Worm (Caenorhabditis elegans) whole organism, late embryonic: ENCODE data around the gene sdpn-1.

Experiments
- C08G9.2 ChIP-seq: sonication (generic microtip); optimal IDR thresholded peaks from 2 replicates; lab custom pipeline; 2016; ENCODE audit warnings: mild to moderate bottlenecking, missing genetic modification characterization, moderate library complexity, missing compliant biosample characterization
- C38D4.7 ChIP-seq: fragments of 200-800 bp; sonication (Bioruptor generic); optimal IDR thresholded peaks from 2 replicates; lab custom pipeline; 2018; ENCODE audit warnings: mild to moderate bottlenecking, missing genetic modification characterization, moderate library complexity, missing compliant biosample characterization
- F13H6.1 ChIP-seq: sonication (generic microtip); optimal IDR thresholded peaks from 2 replicates; lab custom pipeline; 2016; ENCODE audit warnings: missing genetic modification characterization, missing compliant biosample characterization
- ama-1 ChIP-seq: fragments of 150-350 bp; optimal IDR thresholded peaks from 2 replicates; lab custom pipeline; 2014
- ceh-18 ChIP-seq: sonication (generic microtip); optimal IDR thresholded peaks from 2 replicates; lab custom pipeline; 2016; ENCODE audit warnings: missing genetic modification characterization, missing compliant biosample characterization
- ceh-19 ChIP-seq: fragments of 200-800 bp; sonication (Bioruptor generic); optimal IDR thresholded peaks from 2 replicates; lab custom pipeline; 2018; ENCODE audit warnings: mild to moderate bottlenecking, missing genetic modification characterization, missing compliant biosample characterization
- ceh-2 ChIP-seq: sonication (generic microtip); optimal IDR thresholded peaks from 2 replicates; lab custom pipeline; 2016; ENCODE audit warnings: missing genotype, missing genetic modification characterization, missing compliant biosample characterization
- ceh-22 ChIP-seq: sonication (generic microtip); optimal IDR thresholded peaks from 2 replicates; lab custom pipeline; 2017; ENCODE audit warnings: missing biosample characterization, missing genetic modification characterization
- ceh-24 ChIP-seq: sonication (generic microtip); optimal IDR thresholded peaks from 2 replicates; lab custom pipeline; 2016; ENCODE audit warnings: mild to moderate bottlenecking, missing genetic modification characterization, missing compliant biosample characterization
- ceh-30 ChIP-seq: fragments of 150-350 bp; optimal IDR thresholded peaks from 2 replicates; lab custom pipeline; 2014; ENCODE audit warnings: missing biosample characterization, missing genetic modification characterization
- ceh-31 ChIP-seq: sonication (generic microtip); optimal IDR thresholded peaks from 2 replicates; lab custom pipeline; 2016; ENCODE audit warnings: missing genetic modification characterization, missing compliant biosample characterization
- ceh-34 ChIP-seq: sonication (generic microtip); optimal IDR thresholded peaks from 2 replicates; lab custom pipeline; 2016; ENCODE audit warnings: mild to moderate bottlenecking, missing genetic modification characterization, missing compliant biosample characterization
- ceh-45 ChIP-seq: fragments of 200-800 bp; sonication (Bioruptor generic); IDR thresholded peaks from 2 replicates; pipeline ENCODE4 v1.3.6; 2022; ENCODE audit warnings: missing genetic modification reagents, missing genetic modification characterization, missing compliant biosample characterization
- ceh-6 ChIP-seq: fragments of 200-800 bp; sonication (Bioruptor generic); optimal IDR thresholded peaks from 2 replicates; lab custom pipeline; 2018; ENCODE audit warnings: mild to moderate bottlenecking, missing genetic modification characterization, missing compliant biosample characterization
- che-1 ChIP-seq: sonication (generic microtip); optimal IDR thresholded peaks from 2 replicates; lab custom pipeline; 2016; ENCODE audit warnings: mild to moderate bottlenecking, missing genetic modification characterization, missing compliant biosample characterization
- dmd-4 ChIP-seq: sonication (generic microtip); optimal IDR thresholded peaks from 2 replicates; lab custom pipeline; 2016; ENCODE audit warnings: borderline replicate concordance, missing genetic modification characterization, missing compliant biosample characterization
- dve-1 ChIP-seq: sonication (generic microtip); optimal IDR thresholded peaks from 2 replicates; lab custom pipeline; 2017; ENCODE audit warnings: antibody characterized with exemption, mild to moderate bottlenecking, missing genetic modification characterization, missing compliant biosample characterization
- elt-2 ChIP-seq: sonication (generic microtip); optimal IDR thresholded peaks from 2 replicates; lab custom pipeline; 2016; ENCODE audit warnings: missing genetic modification reagents, missing genetic modification characterization, missing compliant biosample characterization
- eyg-1 ChIP-seq: sonication (generic microtip); optimal IDR thresholded peaks from 2 replicates; lab custom pipeline; 2016; ENCODE audit warnings: missing genotype, missing genetic modification characterization, missing compliant biosample characterization
- fkh-6 ChIP-seq: sonication (generic microtip); optimal IDR thresholded peaks from 2 replicates; lab custom pipeline; 2016; ENCODE audit warnings: missing genetic modification characterization, missing compliant biosample characterization
- gmeb-2 ChIP-seq: sonication (generic microtip); optimal IDR thresholded peaks from 2 replicates; lab custom pipeline; 2016; ENCODE audit warnings: missing genetic modification characterization, inconsistent platforms, missing compliant biosample characterization
- hlh-30 ChIP-seq: sonication (generic microtip); optimal IDR thresholded peaks from 2 replicates; lab custom pipeline; 2017; ENCODE audit warnings: antibody characterized with exemption, missing genetic modification characterization, missing compliant biosample characterization; ENCODE audit not compliant: insufficient read depth
- hlh-8 ChIP-seq: sonication (generic microtip); optimal IDR thresholded peaks from 2 replicates; lab custom pipeline; 2016; ENCODE audit warnings: missing genotype, missing genetic modification characterization, missing compliant biosample characterization
- lim-6 ChIP-seq: sonication (generic microtip); optimal IDR thresholded peaks from 2 replicates; lab custom pipeline; 2016; ENCODE audit warnings: missing genetic modification characterization, missing compliant biosample characterization
- nfya-1 ChIP-seq: sonication (generic microtip); optimal IDR thresholded peaks from 2 replicates; lab custom pipeline; 2017; ENCODE audit warnings: missing genetic modification characterization, mild to moderate bottlenecking, missing compliant biosample characterization, antibody characterized with exemption, moderate library complexity
- nhr-11 ChIP-seq: fragments of 150-350 bp; optimal IDR thresholded peaks from 2 replicates; lab custom pipeline; 2014; ENCODE audit warnings: missing biosample characterization, missing genetic modification characterization
- npax-4 ChIP-seq: sonication (generic microtip); optimal IDR thresholded peaks from 2 replicates; lab custom pipeline; 2016; ENCODE audit warnings: missing genetic modification characterization, missing compliant biosample characterization
- pat-9 ChIP-seq: fragments of 200-800 bp; sonication (Bioruptor generic); optimal IDR thresholded peaks from 2 replicates; lab custom pipeline; 2018; ENCODE audit warnings: mild to moderate bottlenecking, missing genetic modification characterization, moderate library complexity, missing compliant biosample characterization
- pha-2 ChIP-seq: sonication (generic microtip); optimal IDR thresholded peaks from 2 replicates; lab custom pipeline; 2017; ENCODE audit warnings: mild to moderate bottlenecking, missing genetic modification characterization, missing compliant biosample characterization
- pha-4 ChIP-seq: fragments of 150-350 bp; optimal IDR thresholded peaks from 2 replicates; lab custom pipeline; 2018; ENCODE audit warnings: missing biosample characterization, missing genetic modification reagents, missing genetic modification characterization
- ref-2 ChIP-seq: sonication (generic microtip); optimal IDR thresholded peaks from 2 replicates; lab custom pipeline; 2016; ENCODE audit warnings: missing genetic modification characterization, missing compliant biosample characterization
- sdc-2 ChIP-seq: sonication (generic microtip); optimal IDR thresholded peaks from 2 replicates; lab custom pipeline; 2016; ENCODE audit warnings: missing genotype, missing genetic modification characterization, missing compliant biosample characterization
- sox-2 ChIP-seq: fragments of 200-800 bp; sonication (Bioruptor generic); IDR thresholded peaks from 2 replicates; pipeline ENCODE4 v1.3.6; 2022; ENCODE audit warnings: missing genetic modification reagents, missing genetic modification characterization, missing compliant biosample characterization
- sox-4 ChIP-seq: sonication (generic microtip); optimal IDR thresholded peaks from 2 replicates; lab custom pipeline; 2017; ENCODE audit warnings: mild to moderate bottlenecking, missing genetic modification characterization, inconsistent platforms, missing compliant biosample characterization
- syd-9 ChIP-seq: sonication (generic microtip); optimal IDR thresholded peaks from 2 replicates; lab custom pipeline; 2016; ENCODE audit warnings: mild to moderate bottlenecking, missing genetic modification characterization, moderate library complexity, missing compliant biosample characterization
- tbx-2 ChIP-seq: sonication (generic microtip); optimal IDR thresholded peaks from 2 replicates; lab custom pipeline; 2016; ENCODE audit warnings: missing genetic modification characterization, missing compliant biosample characterization
- tbx-7 ChIP-seq: sonication (generic microtip); optimal IDR thresholded peaks from 2 replicates; lab custom pipeline; 2016; ENCODE audit warnings: missing genotype, missing genetic modification characterization, missing compliant biosample characterization
- unc-42 ChIP-seq: sonication (generic microtip); optimal IDR thresholded peaks from 2 replicates; lab custom pipeline; 2016; ENCODE audit warnings: missing genotype, missing genetic modification characterization, missing compliant biosample characterization

sdpn-1 gene

ce11 chrX:7990282-7990681, 7.7 kb downstream of the sdpn-1 start:
- no peak for TF ChIP-seq unc-42
- TF ChIP-seq sox-4 (tag; lab: Kevin White, UChicago), result no peak
- TF ChIP-seq, all 69 proteins: peak for 0

- TF ChIP-seq sox-2 (GFP tag; lab: Robert Waterston, UW) (no peak), dve-1 (tag; lab: Kevin White, UChicago) (no peak), pha-4 (tag; lab: Kevin White, UChicago) (no peak), dmd-4 (no peak), lim-6 (tag; lab: Kevin White, UChicago) (no peak), eyg-1 (no peak), ceh-19 (GFP tag; lab: Kevin White, UChicago) (no peak), pha-2 (tag; lab: Kevin White, UChicago) (no peak), ceh-30 (tag; lab: Kevin White, UChicago) (no peak), unc-42 (no peak), elt-2 (tag; lab: Kevin White, UChicago) (no peak), F13H6.1 (tag; lab: Kevin White, UChicago) (no peak), npax-4 (no peak), pat-9 (tag; lab: Kevin White, UChicago) (no peak), C08G9.2 (tag; lab: Kevin White, UChicago) (no peak), nfya-1 (no peak)
Observed at ce11 chrX:7989155-7989554, 8.9 kb downstream of the sdpn-1 start.

ce11 chrX:7988457-7988856, 9.6 kb downstream of the sdpn-1 start:
- TF ChIP-seq ceh-19 (GFP tag; lab: Kevin White, UChicago), result no peak
- TF ChIP-seq pha-4 (tag; lab: Kevin White, UChicago), result no peak
- no peak for TF ChIP-seq ceh-6
- no peak for TF ChIP-seq C38D4.7
- TF ChIP-seq fkh-6 (tag; lab: Kevin White, UChicago), result no peak
- TF ChIP-seq sox-4 (tag; lab: Kevin White, UChicago), result no peak
- TF ChIP-seq tbx-7 (tag; lab: Kevin White, UChicago), result no peak
- no peak for TF ChIP-seq syd-9 (tag; lab: Kevin White, UChicago)
- no peak for TF ChIP-seq ceh-22 (tag; lab: Kevin White, UChicago)
- no peak for TF ChIP-seq che-1 (tag; lab: Kevin White, UChicago)
- TF ChIP-seq ama-1 (lab: Kevin White, UChicago), result no peak
- TF ChIP-seq nhr-11, result no peak
- TF ChIP-seq hlh-8 (tag; lab: Kevin White, UChicago), result no peak
- TF ChIP-seq lim-6 (tag; lab: Kevin White, UChicago), result no peak
- TF ChIP-seq sdc-2 (tag; lab: Kevin White, UChicago), result no peak

- peak; percentile 33 for TF ChIP-seq hlh-30 (tag; lab: Kevin White, UChicago)
- TF ChIP-seq ceh-24 (tag; lab: Kevin White, UChicago), result no peak
- no peak for TF ChIP-seq ceh-45 (GFP tag; lab: Robert Waterston, UW)
- peak; percentile 52 for TF ChIP-seq elt-2 (tag; lab: Kevin White, UChicago)
- no peak for TF ChIP-seq ceh-31
- TF ChIP-seq fkh-6 (tag; lab: Kevin White, UChicago), result no peak
- TF ChIP-seq gmeb-2, result no peak
- TF ChIP-seq ama-1 (lab: Kevin White, UChicago), result no peak
- TF ChIP-seq tbx-2, result no peak
- no peak for TF ChIP-seq nhr-11
- TF ChIP-seq ceh-18, result no peak
- no peak for TF ChIP-seq ceh-2
- TF ChIP-seq ceh-6, result no peak
- TF ChIP-seq ceh-34 (tag; lab: Kevin White, UChicago), result no peak
- TF ChIP-seq ref-2 (tag; lab: Kevin White, UChicago), result no peak
Observed at ce11 chrX:7986892-7987291, 11.1 kb downstream of the sdpn-1 start.
